Fruit fly (Drosophila melanogaster) whole organism, embryonic: ENCODE measurements around the gene spirit.

ENCODE experiments used
- Adf1 ChIP-seq: fragments of 200-800 bp; sonication (Bioruptor generic); IDR thresholded peaks from 2 replicates; pipeline ENCODE4 v1.3.6; 2022; ENCODE audit warnings: missing biosample characterization, missing genetic modification characterization
- CG10209 ChIP-seq: fragments of 200-800 bp; sonication (Bioruptor generic); optimal IDR thresholded peaks from 3 replicates; lab custom pipeline; 2017; ENCODE audit warnings: missing biosample characterization, mild to moderate bottlenecking, missing genetic modification characterization, missing genetic modification reagents
- CG12299 ChIP-seq: fragments of 200-800 bp; sonication (Bioruptor generic); optimal IDR thresholded peaks from 2 replicates; lab custom pipeline; 2018; ENCODE audit warnings: missing biosample characterization, mild to moderate bottlenecking, missing genetic modification characterization
- CG13287 ChIP-seq: fragments of 200-800 bp; sonication (Bioruptor generic); IDR thresholded peaks from 2 replicates; pipeline ENCODE4 v1.3.6; 2022; ENCODE audit warnings: missing biosample characterization, missing genetic modification characterization; ENCODE audit not compliant: partially characterized antibody
- CG14014 ChIP-seq: fragments of 200-800 bp; sonication (Bioruptor generic); IDR thresholded peaks from 2 replicates; pipeline ENCODE4 v1.3.6; 2022; ENCODE audit warnings: missing biosample characterization, missing genetic modification characterization
- CG15269 ChIP-seq: fragments of 200-800 bp; sonication (Bioruptor generic); optimal IDR thresholded peaks from 2 replicates; lab custom pipeline; 2018; ENCODE audit warnings: missing biosample characterization, mild to moderate bottlenecking, missing genetic modification characterization, moderate library complexity
- CG15696 ChIP-seq: fragments of 200-800 bp; sonication (Bioruptor generic); optimal IDR thresholded peaks from 2 replicates; lab custom pipeline; 2019; ENCODE audit warnings: missing biosample characterization, mild to moderate bottlenecking, missing genetic modification characterization, moderate library complexity
- CG18262 ChIP-seq: fragments of 200-800 bp; optimal IDR thresholded peaks from 3 replicates; lab custom pipeline; 2019; ENCODE audit warnings: missing biosample characterization, mild to moderate bottlenecking, missing genetic modification characterization, moderate library complexity
- CG1832 ChIP-seq: fragments of 200-800 bp; sonication (Bioruptor generic); optimal IDR thresholded peaks from 2 replicates; lab custom pipeline; 2017; ENCODE audit warnings: missing biosample characterization, mild to moderate bottlenecking, missing genetic modification characterization, inconsistent platforms
- CG18476 ChIP-seq: fragments of 200-800 bp; sonication (Bioruptor generic); optimal IDR thresholded peaks from 2 replicates; lab custom pipeline; 2016; ENCODE audit warnings: missing biosample characterization, mild to moderate bottlenecking, missing genetic modification characterization
- CG3065 ChIP-seq: fragments of 200-800 bp; sonication (Bioruptor generic); optimal IDR thresholded peaks from 2 replicates; lab custom pipeline; 2016; ENCODE audit warnings: missing biosample characterization, missing genetic modification characterization
- CG31224 ChIP-seq: fragments of 200-800 bp; sonication (Bioruptor generic); IDR thresholded peaks from 2 replicates; pipeline ENCODE4 v1.3.6; 2022; ENCODE audit warnings: missing biosample characterization, missing genetic modification characterization
- CG3163 ChIP-seq: fragments of 200-800 bp; sonication (Bioruptor generic); optimal IDR thresholded peaks from 3 replicates; lab custom pipeline; 2016; ENCODE audit warnings: missing biosample characterization, missing genetic modification characterization
- CG32532 ChIP-seq: fragments of 200-800 bp; sonication (Bioruptor generic); IDR thresholded peaks from 2 replicates; pipeline ENCODE4 v1.3.6; 2022; ENCODE audit warnings: missing biosample characterization, missing genetic modification characterization
- CG32772 ChIP-seq: fragments of 200-800 bp; sonication (Bioruptor generic); IDR thresholded peaks from 2 replicates; pipeline ENCODE4 v1.3.6; 2022; ENCODE audit warnings: missing biosample characterization, missing genetic modification characterization
- CG3407 ChIP-seq: fragments of 200-800 bp; sonication (Bioruptor generic); optimal IDR thresholded peaks from 2 replicates; lab custom pipeline; 2018; ENCODE audit warnings: missing biosample characterization, mild to moderate bottlenecking, missing genetic modification characterization
- CG34422 ChIP-seq: fragments of 200-800 bp; sonication (Bioruptor generic); IDR thresholded peaks from 3 replicates; pipeline ENCODE4 v1.3.6; 2022; ENCODE audit warnings: missing biosample characterization, missing genetic modification characterization
- CG42726 ChIP-seq: fragments of 200-800 bp; sonication (Bioruptor generic); IDR thresholded peaks from 2 replicates; pipeline ENCODE4 v1.3.6; 2022; ENCODE audit warnings: missing biosample characterization, missing genetic modification characterization; ENCODE audit not compliant: partially characterized antibody
- CG6175 ChIP-seq: fragments of 200-800 bp; sonication (Bioruptor generic); IDR thresholded peaks from 3 replicates; pipeline ENCODE4 v1.3.6; 2022; ENCODE audit warnings: missing biosample characterization, missing genetic modification characterization
- CG7357 ChIP-seq: fragments of 200-800 bp; sonication (Bioruptor generic); IDR thresholded peaks from 3 replicates; pipeline ENCODE4 v1.3.6; 2022; ENCODE audit warnings: missing biosample characterization, missing genetic modification characterization
- CG9876 ChIP-seq: fragments of 200-800 bp; sonication (Bioruptor generic); optimal IDR thresholded peaks from 2 replicates; lab custom pipeline; 2016; ENCODE audit warnings: missing biosample characterization, missing genetic modification characterization
- CkIIα-i1 ChIP-seq: fragments of 200-800 bp; sonication (Bioruptor generic); IDR thresholded peaks from 2 replicates; pipeline ENCODE4 v1.3.6; 2022; ENCODE audit warnings: missing biosample characterization, missing genetic modification characterization
- Dek ChIP-seq: fragments of 200-800 bp; sonication (Bioruptor generic); optimal IDR thresholded peaks from 3 replicates; lab custom pipeline; 2019; ENCODE audit warnings: missing biosample characterization, mild to moderate bottlenecking, missing genetic modification characterization, moderate library complexity
- Drgx ChIP-seq: fragments of 200-800 bp; sonication (Bioruptor generic); IDR thresholded peaks from 2 replicates; pipeline ENCODE4 v1.3.6; 2022; ENCODE audit warnings: missing biosample characterization, missing genetic modification characterization
- GATAe ChIP-seq: fragments of 200-800 bp; sonication (Bioruptor generic); conservative IDR thresholded peaks from 2 replicates; pipeline ENCODE4 v1.3.6; 2022; ENCODE audit warnings: missing biosample characterization, missing genetic modification characterization
- Hr3 ChIP-seq: fragments of 200-800 bp; sonication (Bioruptor generic); optimal IDR thresholded peaks from 3 replicates; lab custom pipeline; 2016; ENCODE audit warnings: missing biosample characterization, missing genetic modification characterization
- Kr ChIP-seq: fragments of 200-800 bp; sonication (Bioruptor generic); optimal IDR thresholded peaks from 2 replicates; lab custom pipeline; 2017; ENCODE audit warnings: missing biosample characterization, mild to moderate bottlenecking, missing genetic modification characterization
- MTF-1 ChIP-seq: fragments of 200-800 bp; sonication (Bioruptor generic); optimal IDR thresholded peaks from 2 replicates; lab custom pipeline; 2018; ENCODE audit warnings: missing biosample characterization, mild to moderate bottlenecking, missing genetic modification characterization, borderline replicate concordance
- Max ChIP-seq: fragments of 200-800 bp; sonication (Bioruptor generic); optimal IDR thresholded peaks from 2 replicates; lab custom pipeline; 2016; ENCODE audit warnings: missing biosample characterization, mild to moderate bottlenecking, missing genetic modification characterization
- Mrtf ChIP-seq: fragments of 200-800 bp; sonication (Bioruptor generic); IDR thresholded peaks from 3 replicates; pipeline ENCODE4 v1.3.6; 2022; ENCODE audit warnings: missing biosample characterization, missing genetic modification characterization
- Opbp ChIP-seq: fragments of 200-800 bp; sonication (Bioruptor generic); IDR thresholded peaks from 3 replicates; pipeline ENCODE4 v1.3.6; 2022; ENCODE audit warnings: missing biosample characterization, missing genetic modification characterization; ENCODE audit not compliant: partially characterized antibody
- Sox100B ChIP-seq: fragments of 200-800 bp; sonication (Bioruptor generic); optimal IDR thresholded peaks from 3 replicates; lab custom pipeline; 2018; ENCODE audit warnings: missing biosample characterization, mild to moderate bottlenecking, missing genetic modification characterization
- Trl ChIP-seq, 3 experiments: fragments of >200 bp in 2 of 3; fragments of 200-800 bp in 1 of 3; sonication (Bioruptor generic) in 1 of 3; optimal IDR thresholded peaks; 2 replicates in 1 of 3; 3 replicates in 2 of 3; lab custom pipeline; 2016 to 2017; ENCODE audit warnings: missing biosample characterization in 1 of 3, missing genetic modification characterization in 1 of 3
- ato ChIP-seq: fragments of 200-800 bp; sonication (Bioruptor generic); IDR thresholded peaks from 2 replicates; pipeline ENCODE4 v1.3.6; 2022; ENCODE audit warnings: missing biosample characterization, missing genetic modification characterization; ENCODE audit not compliant: partially characterized antibody
- bcd ChIP-seq: fragments of 200-800 bp; sonication (Bioruptor generic); optimal IDR thresholded peaks from 2 replicates; lab custom pipeline; 2017; ENCODE audit warnings: missing biosample characterization, mild to moderate bottlenecking, missing genetic modification characterization
- en ChIP-seq: fragments of 200-800 bp; sonication (Bioruptor generic); optimal IDR thresholded peaks from 2 replicates; lab custom pipeline; 2016; ENCODE audit warnings: missing biosample characterization, missing genetic modification characterization
- hb ChIP-seq: fragments of 200-800 bp; sonication (Bioruptor generic); IDR thresholded peaks from 3 replicates; pipeline ENCODE4 v1.3.6; 2022; ENCODE audit warnings: missing biosample characterization, missing genetic modification characterization; ENCODE audit not compliant: partially characterized antibody
- her ChIP-seq: fragments of 200-800 bp; sonication (Bioruptor generic); optimal IDR thresholded peaks from 2 replicates; lab custom pipeline; 2016; ENCODE audit warnings: missing biosample characterization, missing genetic modification characterization
- inv ChIP-seq: fragments of 200-800 bp; sonication (Bioruptor generic); IDR thresholded peaks from 2 replicates; pipeline ENCODE4 v1.3.6; 2022; ENCODE audit warnings: missing biosample characterization, missing genetic modification characterization; ENCODE audit not compliant: partially characterized antibody
- knrl ChIP-seq: fragments of 200-800 bp; sonication (Bioruptor generic); IDR thresholded peaks from 3 replicates; pipeline ENCODE4 v1.3.6; 2022; ENCODE audit warnings: missing biosample characterization, missing genetic modification characterization; ENCODE audit not compliant: partially characterized antibody
- lmd ChIP-seq: fragments of 200-800 bp; sonication (Bioruptor generic); IDR thresholded peaks from 2 replicates; pipeline ENCODE4 v1.3.6; 2022; ENCODE audit warnings: missing biosample characterization, missing genetic modification characterization
- nau ChIP-seq: fragments of 200-800 bp; sonication (Bioruptor generic); optimal IDR thresholded peaks from 3 replicates; lab custom pipeline; 2017; ENCODE audit warnings: missing biosample characterization, mild to moderate bottlenecking, missing genetic modification characterization, missing genetic modification reagents
- nerfin-1 ChIP-seq: fragments of 200-800 bp; sonication (Bioruptor generic); optimal IDR thresholded peaks from 3 replicates; lab custom pipeline; 2019; ENCODE audit warnings: missing biosample characterization, mild to moderate bottlenecking, missing genetic modification characterization, moderate library complexity
- nom ChIP-seq: fragments of 200-800 bp; sonication (Bioruptor generic); optimal IDR thresholded peaks from 2 replicates; lab custom pipeline; 2017; ENCODE audit warnings: missing biosample characterization, missing genetic modification characterization, mild to moderate bottlenecking, moderate library complexity, missing genetic modification reagents
- oc ChIP-seq: fragments of 200-800 bp; sonication (Bioruptor generic); optimal IDR thresholded peaks from 2 replicates; lab custom pipeline; 2018; ENCODE audit warnings: missing biosample characterization, mild to moderate bottlenecking, missing genetic modification characterization, moderate library complexity
- pb ChIP-seq: fragments of 200-800 bp; sonication (Bioruptor generic); optimal IDR thresholded peaks from 3 replicates; lab custom pipeline; 2016; ENCODE audit warnings: missing biosample characterization, missing genetic modification characterization
- pum ChIP-seq: fragments of 200-800 bp; sonication (Bioruptor generic); optimal IDR thresholded peaks from 2 replicates; lab custom pipeline; 2016; ENCODE audit warnings: missing biosample characterization, missing genetic modification characterization
- salm ChIP-seq: fragments of 200-800 bp; sonication (Bioruptor generic); optimal IDR thresholded peaks from 2 replicates; lab custom pipeline; 2018; ENCODE audit warnings: missing biosample characterization, mild to moderate bottlenecking, missing genetic modification characterization
- tap ChIP-seq: fragments of 200-800 bp; optimal IDR thresholded peaks from 3 replicates; lab custom pipeline; 2019; ENCODE audit warnings: missing biosample characterization, mild to moderate bottlenecking, missing genetic modification characterization, moderate library complexity

Gene spirit

DNA sequence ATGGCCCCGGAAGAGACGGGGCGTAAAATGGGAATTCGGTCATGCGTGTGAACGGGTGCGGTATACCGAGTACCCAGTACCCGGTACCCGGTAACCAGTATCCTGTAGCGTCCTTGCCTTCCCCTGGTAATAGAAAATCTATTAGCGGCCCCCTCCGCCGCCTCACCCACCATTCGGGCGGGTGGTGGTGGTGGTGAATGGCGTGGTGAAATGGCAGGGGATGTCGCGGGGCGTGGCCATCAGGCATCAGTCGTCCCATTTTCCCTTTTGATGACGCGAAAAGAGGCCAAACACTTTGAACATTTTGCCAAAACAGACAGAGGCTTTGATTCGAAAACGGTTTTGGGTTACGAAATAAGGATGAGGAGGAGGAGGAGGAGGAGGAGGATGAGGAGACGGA, 34.5 kb upstream of the spirit start (continued):
- TF ChIP-seq Kr (GFP tag; lab: Kevin White, UChicago) (no peak), CG15269 (tag; lab: Kevin White, UChicago) (no peak), CG31224 (no peak), CG1832 (GFP tag; lab: Kevin White, UChicago) (no peak), salm (tag; lab: Kevin White, UChicago) (no peak), nerfin-1 (tag; lab: Kevin White, UChicago) (no peak), ato (no peak), hb (no peak)

DNA sequence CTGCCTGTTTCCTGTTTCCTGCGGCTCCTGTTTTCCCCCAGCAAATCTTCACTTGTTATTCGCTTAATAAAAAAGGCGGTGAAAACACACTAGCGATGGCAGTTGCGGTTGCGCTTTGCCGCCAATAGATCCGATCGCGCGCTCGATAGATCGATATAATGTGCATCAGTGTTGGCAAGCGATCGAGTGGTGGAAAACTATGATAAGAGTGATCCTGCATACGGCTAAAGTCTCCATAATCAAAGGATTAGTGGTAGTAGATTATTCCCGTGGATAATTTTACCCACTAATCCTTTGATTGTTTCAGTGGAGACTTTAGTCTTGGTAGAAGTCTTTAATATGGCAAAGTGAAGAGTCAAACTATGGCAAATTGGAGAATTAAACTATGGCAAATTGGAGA, 32.8 kb upstream of the spirit start, which contains the start of gene Caf1-180:
TSS of gene Caf1-180 (minus strand) at position 99 of the 400 bp plus-strand sequence.
- no peak for TF ChIP-seq CG7357
- no peak for TF ChIP-seq tap (tag; lab: Kevin White, UChicago)
- TF ChIP-seq lmd (GFP tag; lab: Robert Waterston, UW): peak; percentile 7; the same call in 1 of the 2 replicates
- TF ChIP-seq CG14014 (GFP tag; lab: Robert Waterston, UW): no peak
- no peak for TF ChIP-seq Hr3 (GFP tag; lab: Kevin White, UChicago)
- peak; percentile 82 for TF ChIP-seq oc (tag; lab: Kevin White, UChicago)
- TF ChIP-seq GATAe (GFP tag; lab: Robert Waterston, UW): no peak
- TF ChIP-seq Trl (optimal IDR thresholded peaks at IDR 0.05; lab: Kevin White, UChicago): no peak
- TF ChIP-seq Trl (GFP tag; optimal IDR thresholded peaks at IDR 0.05; lab: Kevin White, UChicago): peak; percentile 14
- no peak for TF ChIP-seq pum (GFP tag; lab: Kevin White, UChicago)
- TF ChIP-seq CG3163 (GFP tag; lab: Kevin White, UChicago): no peak
- TF ChIP-seq CG32532: peak; percentile 56; the same call in 1 of the 2 replicates
- no peak for TF ChIP-seq MTF-1 (GFP tag; lab: Kevin White, UChicago)
- TF ChIP-seq pb (GFP tag; lab: Kevin White, UChicago): no peak
- TF ChIP-seq Mrtf (GFP tag; lab: Robert Waterston, UW): no peak
- no peak for TF ChIP-seq CG18476 (GFP tag; lab: Kevin White, UChicago)
- TF ChIP-seq CG42726 (GFP tag; lab: Robert Waterston, UW): peak; percentile 87
- TF ChIP-seq CG34422 (GFP tag; lab: Robert Waterston, UW): peak; percentile 34; the same call in 1 of the 3 replicates
- peak; percentile 25 for TF ChIP-seq bcd (GFP tag; lab: Kevin White, UChicago)
- no peak for TF ChIP-seq Dek (tag; lab: Kevin White, UChicago)
- TF ChIP-seq CG9876 (GFP tag; lab: Kevin White, UChicago): peak; percentile 18
- peak; percentile 78 for TF ChIP-seq inv (GFP tag; lab: Robert Waterston, UW)
- no peak for TF ChIP-seq CG3407
- TF ChIP-seq her (GFP tag; lab: Kevin White, UChicago): no peak
- TF ChIP-seq CG6175 (GFP tag; lab: Robert Waterston, UW): 0 out of 3 replicates have a peak, but pooled peaks have one; percentile 24
- peak; percentile 13 for TF ChIP-seq CG18262 (tag; lab: Kevin White, UChicago)
- TF ChIP-seq nau: no peak
- TF ChIP-seq en: no peak
- TF ChIP-seq Adf1: no peak
- TF ChIP-seq CG32772 (GFP tag; lab: Robert Waterston, UW): no peak
- TF ChIP-seq CG15696 (tag; lab: Kevin White, UChicago): no peak
- no peak for TF ChIP-seq CG3065 (GFP tag; lab: Kevin White, UChicago)
- TF ChIP-seq Max: no peak
- peak; percentile 84 for TF ChIP-seq knrl
- TF ChIP-seq Drgx: no peak
- TF ChIP-seq CG12299 (tag; lab: Kevin White, UChicago): no peak
- TF ChIP-seq CG10209: no peak
- TF ChIP-seq Opbp (GFP tag; lab: Robert Waterston, UW): peak; percentile 88
- TF ChIP-seq nom (GFP tag; lab: Kevin White, UChicago): no peak
- no peak for TF ChIP-seq Sox100B
- TF ChIP-seq CkIIα-i1 (GFP tag; lab: Robert Waterston, UW): no peak
- TF ChIP-seq CG13287 (GFP tag; lab: Robert Waterston, UW): peak; percentile 83
